Fruit fly (Drosophila melanogaster): Measurements from ENCODE around the gene sw.

Gene sw

dm6 chrX:20251069-20251468 is 14.9 kb upstream of the sw start, which contains the start of the genes CG17068 and Rab10 (continued):
- TF ChIP-seq Hr3 (GFP tag; optimal IDR thresholded peaks at IDR 0.05) (no peak), Pdp1 (GFP tag; optimal IDR thresholded peaks at IDR 0.05) (peak in 1 of 2 experiments; percentile 41), CG10462 (GFP tag; optimal IDR thresholded peaks at IDR 0.05) (no peak), CG15601 (tag; optimal IDR thresholded peaks at IDR 0.05) (no peak), CG6813 (GFP tag; optimal IDR thresholded peaks at IDR 0.05) (no peak), Hey (tag; optimal IDR thresholded peaks at IDR 0.05) (no peak), CG11398 (GFP tag; optimal IDR thresholded peaks at IDR 0.05) (no peak), Fer2 (tag; optimal IDR thresholded peaks at IDR 0.05) (no peak), CG13296 (GFP tag; optimal IDR thresholded peaks at IDR 0.05) (no peak), CG13123 (GFP tag; optimal IDR thresholded peaks at IDR 0.05) (no peak), pnt (GFP tag; optimal IDR thresholded peaks at IDR 0.05) (no peak), CG16813 (GFP tag; IDR thresholded peaks at IDR 0.05; ENCODE audit: partially characterized antibody) (peak; percentile 96), trem (tag; optimal IDR thresholded peaks at IDR 0.05) (peak; percentile 76), Vsx1 (GFP tag; optimal IDR thresholded peaks at IDR 0.05) (no peak), eyg (GFP tag; optimal IDR thresholded peaks at IDR 0.05) (no peak), stwl (tag; optimal IDR thresholded peaks at IDR 0.05) (peak; percentile 43), ato (GFP tag; IDR thresholded peaks at IDR 0.05; ENCODE audit: partially characterized antibody) (peak; percentile 57), CG10431 (GFP tag; optimal IDR thresholded peaks at IDR 0.05) (no peak), CG8944 (GFP tag; optimal IDR thresholded peaks at IDR 0.05) (no peak), CG17361 (GFP tag; IDR thresholded peaks at IDR 0.05) (no peak), zfh1 (GFP tag; IDR thresholded peaks at IDR 0.05) (no peak), ci (GFP tag; IDR thresholded peaks at IDR 0.05) (no peak), scrt (GFP tag; optimal IDR thresholded peaks at IDR 0.05) (peak; percentile 0), Tbp (GFP tag; optimal IDR thresholded peaks at IDR 0.05) (no peak), Atf3 (GFP tag; optimal IDR thresholded peaks at IDR 0.05) (no peak), Myb (GFP tag; optimal IDR thresholded peaks at IDR 0.05) (peak; percentile 22), sima (GFP tag; optimal IDR thresholded peaks at IDR 0.05) (no peak), hbn (GFP tag; IDR thresholded peaks at IDR 0.05; ENCODE audit: partially characterized antibody) (peak; percentile 93), CG11695 (GFP tag; IDR thresholded peaks at IDR 0.05) (no peak), CG15479 (GFP tag; optimal IDR thresholded peaks at IDR 0.05) (peak; percentile 25), az2 (GFP tag; optimal IDR thresholded peaks at IDR 0.05) (no peak), ab (GFP tag; optimal IDR thresholded peaks at IDR 0.05) (no peak), NK7.1 (GFP tag; optimal IDR thresholded peaks at IDR 0.05) (no peak), Xrp1 (GFP tag; IDR thresholded peaks at IDR 0.05) (no peak), abd-A (tag; optimal IDR thresholded peaks at IDR 0.05) (no peak), dan (GFP tag; IDR thresholded peaks at IDR 0.05) (no peak), CG8924 (tag; optimal IDR thresholded peaks at IDR 0.05) (peak; percentile 54), Dfd (GFP tag; optimal IDR thresholded peaks at IDR 0.05) (no peak), HLH54F (GFP tag; optimal IDR thresholded peaks at IDR 0.05) (no peak), CG14014 (GFP tag; IDR thresholded peaks at IDR 0.05) (no peak), croc (GFP tag; conservative IDR thresholded peaks at IDR 0.05) (no peak), ash1 (GFP tag; optimal IDR thresholded peaks at IDR 0.05) (no peak), CG6854 (GFP tag; optimal IDR thresholded peaks at IDR 0.05) (no peak), CG2875 (GFP tag; optimal IDR thresholded peaks at IDR 0.05) (no peak), ap (GFP tag; IDR thresholded peaks at IDR 0.05) (no peak), CG30020 (tag; optimal IDR thresholded peaks at IDR 0.05) (peak; percentile 37), so (GFP tag; IDR thresholded peaks at IDR 0.05) (no peak), CG18764 (GFP tag; optimal IDR thresholded peaks at IDR 0.05) (no peak), chif (GFP tag; optimal IDR thresholded peaks at IDR 0.05) (no peak), Rx (GFP tag; IDR thresholded peaks at IDR 0.05) (no peak), Rfx (GFP tag; IDR thresholded peaks at IDR 0.05) (no peak), C15 (GFP tag; IDR thresholded peaks at IDR 0.05) (no peak), CG2889 (GFP tag; IDR thresholded peaks at IDR 0.05) (no peak)

All from whole organism, embryonic.